Worm (Caenorhabditis elegans): ENCODE data around the gene C45G9.8.
A peak's percentile ranks its signal among the peaks of the same experiment; 100 is the strongest.
"Not testable (repeated sequence)": the region's sequence is repeated elsewhere in the genome, so short reads cannot be mapped to it uniquely, and the experiment has no call there.

C45G9.8 gene

ce11 chrIII:5055709-5056108 is 2.3 kb upstream of the C45G9.8 start, which contains the start of gene C45G9.9:
Gene C45G9.9, minus strand, starts transcription at chrIII:5055809.
- TF ChIP-seq hpl-2 (GFP tag; optimal IDR thresholded peaks at IDR 0.05); irx-1 (tag; optimal IDR thresholded peaks at IDR 0.05); dsc-1 (tag; optimal IDR thresholded peaks at IDR 0.05): not testable (repeated sequence)

DNA sequence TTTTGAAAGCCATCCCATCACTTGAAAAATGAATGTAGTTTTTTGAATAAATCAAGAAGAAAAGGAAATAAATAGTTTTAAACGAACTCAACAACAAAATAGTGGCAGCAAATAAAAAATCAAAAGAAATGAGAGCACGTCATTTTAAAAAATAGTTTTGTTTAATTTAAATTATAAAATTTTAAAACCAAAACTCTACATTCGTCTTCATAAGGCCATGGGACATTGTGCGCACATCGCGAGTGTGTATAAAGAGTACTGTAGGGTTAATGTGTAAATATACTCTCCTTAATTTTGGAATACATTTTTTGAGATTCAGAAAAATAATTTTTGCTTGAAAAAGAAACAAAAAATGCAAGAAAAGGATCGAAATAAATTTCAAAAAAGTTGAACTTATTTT is 1.5 kb downstream of the C45G9.8 start, which contains the start of gene C45G9.15:
TSS of gene C45G9.15 (minus strand) at position 101 of the 400 bp plus-strand sequence.
- TF ChIP-seq nhr-85 (tag), result no peak
- TF ChIP-seq nhr-237 (tag; optimal IDR thresholded peaks at IDR 0.05), result no peak

DNA sequence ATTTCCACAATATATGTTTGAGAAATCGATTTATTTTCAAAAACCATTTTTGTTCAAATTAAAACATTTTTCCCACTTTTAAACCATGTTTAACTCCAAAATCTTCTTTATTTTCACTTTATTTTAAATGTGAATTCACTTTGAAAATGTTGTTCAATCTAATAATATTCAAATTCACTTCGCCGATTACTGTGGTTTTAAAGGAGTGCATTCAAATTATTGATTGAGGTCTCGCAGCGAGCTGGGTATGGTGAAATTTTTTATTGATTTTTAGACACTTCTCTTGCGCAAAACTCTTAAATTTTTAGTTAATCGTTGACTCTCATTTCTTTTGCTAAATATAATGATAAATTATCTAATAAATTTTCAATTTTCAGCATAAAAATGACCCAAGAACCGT is 5.7 kb downstream of the C45G9.8 start, which contains the start of gene C45G9.5:
TSS of gene C45G9.5 (plus strand) at position 378 of the 400 bp plus-strand sequence.
- TF ChIP-seq nhr-76 (tag; optimal IDR thresholded peaks at IDR 0.05) (no peak), hlh-17 (GFP tag; optimal IDR thresholded peaks at IDR 0.05; ENCODE audit: borderline replicate concordance) (no peak), C16A3.4 (tag; optimal IDR thresholded peaks at IDR 0.05) (no peak), mef-2 (tag; optimal IDR thresholded peaks at IDR 0.05) (no peak), tlp-1 (tag; optimal IDR thresholded peaks at IDR 0.05) (no peak), hlh-4 (tag; optimal IDR thresholded peaks at IDR 0.05) (no peak), ces-1 (GFP tag; optimal IDR thresholded peaks at IDR 0.05) (no peak), F16B12.6 (tag; optimal IDR thresholded peaks at IDR 0.05) (no peak), dpl-1 (GFP tag; optimal IDR thresholded peaks at IDR 0.05) (no peak), unc-30 (tag; optimal IDR thresholded peaks at IDR 0.05) (no peak), xbp-1 (tag; optimal IDR thresholded peaks at IDR 0.05) (no peak), nhr-12 (tag; optimal IDR thresholded peaks at IDR 0.05) (no peak), C34B4.2 (tag; optimal IDR thresholded peaks at IDR 0.05) (no peak), irx-1 (tag; optimal IDR thresholded peaks at IDR 0.05) (no peak), unc-86 (tag; optimal IDR thresholded peaks at IDR 0.05) (no peak)

DNA sequence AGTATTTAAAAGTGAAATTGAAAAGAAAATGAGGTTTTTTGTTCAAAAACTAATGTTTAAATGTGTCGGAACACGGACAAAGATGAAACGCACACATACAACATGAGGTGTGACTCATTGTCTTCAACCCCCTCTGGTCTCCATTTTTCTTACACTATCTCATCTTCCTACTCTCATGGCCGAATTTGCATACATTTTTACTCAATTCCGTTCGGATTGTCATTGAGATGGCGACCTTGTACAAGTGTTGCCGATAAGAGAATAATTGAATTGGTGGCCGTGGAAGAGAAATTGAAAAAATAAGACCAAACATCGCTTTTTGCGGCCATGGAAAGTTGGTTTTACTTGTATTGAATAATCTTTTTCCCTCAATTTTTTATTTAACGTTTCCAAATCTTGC is 6.3 kb downstream of the C45G9.8 start, which contains the start of gene txbp-3:
TSS of gene txbp-3 (minus strand) at position 285 of the 400 bp plus-strand sequence.
- TF ChIP-seq blmp-1 (tag; optimal IDR thresholded peaks at IDR 0.05), result peak; percentile 38
- TF ChIP-seq fkh-8 (tag; optimal IDR thresholded peaks at IDR 0.05), result peak; percentile 23
- no peak for TF ChIP-seq unc-130 (tag; optimal IDR thresholded peaks at IDR 0.05)
- TF ChIP-seq nhr-11 (tag; optimal IDR thresholded peaks at IDR 0.05), result no peak
- no peak for TF ChIP-seq fos-1 (tag; optimal IDR thresholded peaks at IDR 0.05)
- TF ChIP-seq nhr-19 (GFP tag; conservative IDR thresholded peaks at IDR 0.05), result no peak
- no peak for TF ChIP-seq alr-1 (tag; optimal IDR thresholded peaks at IDR 0.05; ENCODE audit: borderline replicate concordance)
- TF ChIP-seq unc-98 (GFP tag; IDR thresholded peaks at IDR 0.05), result no peak
- TF ChIP-seq sup-37 (GFP tag; optimal IDR thresholded peaks at IDR 0.05), result no peak
- peak; percentile 18 for TF ChIP-seq elt-2 (tag; optimal IDR thresholded peaks at IDR 0.05)
- TF ChIP-seq jun-1 (tag; optimal IDR thresholded peaks at IDR 0.05), result no peak
- TF ChIP-seq zip-4 (GFP tag; optimal IDR thresholded peaks at IDR 0.05), result no peak
- no peak for TF ChIP-seq nhr-76 (tag; optimal IDR thresholded peaks at IDR 0.05)
- TF ChIP-seq nhr-20 (tag; optimal IDR thresholded peaks at IDR 0.05), result peak; percentile 9
- TF ChIP-seq irx-1 (tag; optimal IDR thresholded peaks at IDR 0.05), result peak; percentile 20
- no peak for TF ChIP-seq nhr-12 (tag; optimal IDR thresholded peaks at IDR 0.05)
- peak; percentile 21 for TF ChIP-seq rnt-1 (tag; optimal IDR thresholded peaks at IDR 0.05)
- no peak for TF ChIP-seq pag-3 (tag; optimal IDR thresholded peaks at IDR 0.05; ENCODE audit: borderline replicate concordance, insufficient read depth)
- TF ChIP-seq lin-13 (GFP tag; optimal IDR thresholded peaks at IDR 0.05), result peak; percentile 12
- TF ChIP-seq dpl-1 (GFP tag; optimal IDR thresholded peaks at IDR 0.05), result peak in 2 of 3 experiments; percentile 4 to 56
- peak; percentile 2 for TF ChIP-seq swsn-7 (tag; optimal IDR thresholded peaks at IDR 0.05)
- no peak for TF ChIP-seq hlh-17 (GFP tag; optimal IDR thresholded peaks at IDR 0.05; ENCODE audit: borderline replicate concordance)
- no peak for TF ChIP-seq unc-86 (tag; optimal IDR thresholded peaks at IDR 0.05)
- no peak for TF ChIP-seq tlp-1 (tag; optimal IDR thresholded peaks at IDR 0.05)
- no peak for TF ChIP-seq F16B12.6 (tag; optimal IDR thresholded peaks at IDR 0.05)
- TF ChIP-seq pax-3 (tag; optimal IDR thresholded peaks at IDR 0.05), result no peak
- TF ChIP-seq lsy-2 (tag; optimal IDR thresholded peaks at IDR 0.05), result peak; percentile 12 to 48
- peak; percentile 32 to 47 for TF ChIP-seq lin-35 (GFP tag; optimal IDR thresholded peaks at IDR 0.05)
- peak; percentile 16 for TF ChIP-seq nhr-71 (tag; optimal IDR thresholded peaks at IDR 0.05)
- no peak for TF ChIP-seq ceh-88 (GFP tag; IDR thresholded peaks at IDR 0.05)
- TF ChIP-seq fkh-4 (tag; optimal IDR thresholded peaks at IDR 0.05; ENCODE audit: borderline replicate concordance), result no peak
- no peak for TF ChIP-seq nhr-85 (tag)
- TF ChIP-seq nhr-47 (tag; optimal IDR thresholded peaks at IDR 0.05), result peak; percentile 17
- no peak for TF ChIP-seq C04F5.9 (tag; optimal IDR thresholded peaks at IDR 0.05)
- TF ChIP-seq elt-3 (tag; optimal IDR thresholded peaks at IDR 0.05), result no peak

All from whole organism, L1 larva.